Worm (Caenorhabditis elegans): Measurements from ENCODE around the gene C52E2.3.

- TF ChIP-seq flt-1 (GFP tag; IDR thresholded peaks at IDR 0.05): no peak
- TF ChIP-seq hnd-1 (tag; optimal IDR thresholded peaks at IDR 0.05): no peak
- no peak for TF ChIP-seq tra-4 (tag; optimal IDR thresholded peaks at IDR 0.05)
- TF ChIP-seq ama-1 (optimal IDR thresholded peaks at IDR 0.05): no peak
- no peak for TF ChIP-seq hmg-4 (GFP tag; optimal IDR thresholded peaks at IDR 0.05)
- TF ChIP-seq B0310.2 (tag; optimal IDR thresholded peaks at IDR 0.05): no peak
- no peak for TF ChIP-seq F13C5.2 (tag; optimal IDR thresholded peaks at IDR 0.05)
- no peak for TF ChIP-seq sea-1 (GFP tag; conservative IDR thresholded peaks at IDR 0.05)
Observed at ce11 chrII:1806358-1806757, 44.7 kb upstream of the C52E2.3 start, which contains the start of gene C08F1.12.

Measured in whole organism, early embryonic.